Worm (Caenorhabditis elegans) whole organism, L3 larva: ENCODE data around the gene C03B1.6.

ENCODE experiments used
- R02D3.7 ChIP-seq: fragments of 150-350 bp; optimal IDR thresholded peaks from 2 replicates; lab custom pipeline; 2014; ENCODE audit warnings: missing biosample characterization, missing genetic modification characterization
- ZK546.5 ChIP-seq: sonication (generic microtip); optimal IDR thresholded peaks from 2 replicates; lab custom pipeline; 2017; ENCODE audit warnings: missing biosample characterization, missing genetic modification characterization
- aly-2 ChIP-seq: fragments of 150-350 bp; optimal IDR thresholded peaks from 2 replicates; lab custom pipeline; 2014; ENCODE audit warnings: missing biosample characterization, missing genetic modification characterization
- ama-1 ChIP-seq: fragments of 150-350 bp; optimal IDR thresholded peaks from 2 replicates; lab custom pipeline; 2018
- ceh-28 ChIP-seq: fragments of 150-350 bp; optimal IDR thresholded peaks from 2 replicates; lab custom pipeline; 2014; ENCODE audit warnings: missing biosample characterization, missing genetic modification reagents, missing genetic modification characterization
- ceh-82 ChIP-seq: fragments of 150-350 bp; optimal IDR thresholded peaks from 2 replicates; lab custom pipeline; 2014; ENCODE audit warnings: missing biosample characterization, missing genetic modification characterization
- ceh-9 ChIP-seq: sonication (generic microtip); optimal IDR thresholded peaks from 2 replicates; lab custom pipeline; 2018; ENCODE audit warnings: missing biosample characterization, missing genetic modification characterization
- daf-12 ChIP-seq: fragments of 150-350 bp; optimal IDR thresholded peaks from 2 replicates; lab custom pipeline; 2014; ENCODE audit warnings: missing biosample characterization, missing genetic modification reagents, missing genetic modification characterization
- egl-27 ChIP-seq: sonication (generic microtip); optimal IDR thresholded peaks from 4 replicates; lab custom pipeline; 2017; ENCODE audit warnings: missing biosample characterization, missing genetic modification reagents, missing genetic modification characterization
- egl-5 ChIP-seq: fragments of 150-350 bp; optimal IDR thresholded peaks from 2 replicates; lab custom pipeline; 2017; ENCODE audit warnings: missing biosample characterization, missing genetic modification reagents, missing genetic modification characterization, inconsistent platforms
- elt-1 ChIP-seq: fragments of 150-350 bp; optimal IDR thresholded peaks from 2 replicates; lab custom pipeline; 2014; ENCODE audit warnings: missing biosample characterization, missing genetic modification characterization
- elt-2 ChIP-seq: sonication (generic microtip); optimal IDR thresholded peaks from 2 replicates; lab custom pipeline; 2016; ENCODE audit warnings: missing genetic modification reagents, mild to moderate bottlenecking, missing genetic modification characterization, missing compliant biosample characterization
- elt-3 ChIP-seq, 3 experiments: fragments of 150-350 bp in 1 of 3; sonication (generic microtip) in 2 of 3; optimal IDR thresholded peaks; 2 replicates in 2 of 3; 4 replicates in 1 of 3; lab custom pipeline; 2014 to 2017; ENCODE audit warnings: missing biosample characterization in 3 of 3, missing genetic modification characterization in 3 of 3
- eor-1 ChIP-seq, 2 experiments: fragments of 150-350 bp; optimal IDR thresholded peaks; 2 replicates each; lab custom pipeline; 2014 to 2018; ENCODE audit warnings: missing biosample characterization in 2 of 2, missing genetic modification characterization in 2 of 2
- fkh-10 ChIP-seq: sonication (generic microtip); optimal IDR thresholded peaks from 2 replicates; lab custom pipeline; 2017; ENCODE audit warnings: missing biosample characterization, missing genetic modification reagents, missing genetic modification characterization
- fkh-2 ChIP-seq: fragments of 150-350 bp; optimal IDR thresholded peaks from 2 replicates; lab custom pipeline; 2014; ENCODE audit warnings: missing biosample characterization, missing genetic modification reagents, missing genetic modification characterization
- fos-1 ChIP-seq: fragments of 150-350 bp; optimal IDR thresholded peaks from 2 replicates; lab custom pipeline; 2014; ENCODE audit warnings: missing biosample characterization, missing genetic modification characterization
- jun-1 ChIP-seq: fragments of 150-350 bp; optimal IDR thresholded peaks from 2 replicates; lab custom pipeline; 2014; ENCODE audit warnings: missing biosample characterization, missing genetic modification reagents, missing genetic modification characterization
- lin-15B ChIP-seq: fragments of 150-350 bp; optimal IDR thresholded peaks from 2 replicates; lab custom pipeline; 2014; ENCODE audit warnings: missing biosample characterization, missing genetic modification characterization
- lin-39 ChIP-seq: fragments of 150-350 bp; optimal IDR thresholded peaks from 2 replicates; lab custom pipeline; 2018; ENCODE audit warnings: missing biosample characterization, missing genetic modification reagents, missing genetic modification characterization
- lsy-12 ChIP-seq: sonication (generic microtip); optimal IDR thresholded peaks from 2 replicates; lab custom pipeline; 2016; ENCODE audit warnings: mild to moderate bottlenecking, missing genetic modification characterization, missing compliant biosample characterization
- mdl-1 ChIP-seq: fragments of 150-350 bp; optimal IDR thresholded peaks from 2 replicates; lab custom pipeline; 2014; ENCODE audit warnings: missing biosample characterization, missing genetic modification characterization
- mml-1 ChIP-seq: fragments of 150-350 bp; sonication (generic microtip); optimal IDR thresholded peaks from 3 replicates; lab custom pipeline; 2014; ENCODE audit warnings: missing biosample characterization, missing genetic modification characterization
- nfya-1 ChIP-seq: sonication (generic microtip); optimal IDR thresholded peaks from 2 replicates; lab custom pipeline; 2017; ENCODE audit warnings: missing genetic modification characterization, mild to moderate bottlenecking, missing compliant biosample characterization, antibody characterized with exemption, moderate library complexity; ENCODE audit not compliant: insufficient read depth
- nhr-11 ChIP-seq: fragments of 150-350 bp; optimal IDR thresholded peaks from 2 replicates; lab custom pipeline; 2014; ENCODE audit warnings: missing biosample characterization, missing genetic modification characterization
- nhr-12 ChIP-seq: fragments of 150-350 bp; optimal IDR thresholded peaks from 2 replicates; lab custom pipeline; 2014; ENCODE audit warnings: missing biosample characterization, missing genetic modification characterization
- nhr-23 ChIP-seq: fragments of 150-350 bp; optimal IDR thresholded peaks from 2 replicates; lab custom pipeline; 2014; ENCODE audit warnings: missing biosample characterization, missing genetic modification reagents, missing genetic modification characterization
- nhr-25 ChIP-seq: sonication (generic microtip); optimal IDR thresholded peaks from 2 replicates; lab custom pipeline; 2017; ENCODE audit warnings: missing biosample characterization, missing genetic modification characterization
- nhr-28 ChIP-seq: fragments of 150-350 bp; optimal IDR thresholded peaks from 2 replicates; lab custom pipeline; 2014; ENCODE audit warnings: missing biosample characterization, missing genetic modification characterization
- nhr-43 ChIP-seq: sonication (generic microtip); optimal IDR thresholded peaks from 2 replicates; lab custom pipeline; 2016; ENCODE audit warnings: mild to moderate bottlenecking, missing genetic modification characterization, missing compliant biosample characterization; ENCODE audit not compliant: poor library complexity, severe bottlenecking
- nhr-67 ChIP-seq: fragments of 150-350 bp; optimal IDR thresholded peaks from 2 replicates; lab custom pipeline; 2014; ENCODE audit warnings: missing biosample characterization, missing genetic modification characterization
- nhr-76 ChIP-seq: fragments of 150-350 bp; sonication (generic microtip); optimal IDR thresholded peaks from 5 replicates; lab custom pipeline; 2014; ENCODE audit warnings: missing biosample characterization, missing genetic modification characterization
- nhr-77 ChIP-seq: fragments of 150-350 bp; optimal IDR thresholded peaks from 2 replicates; lab custom pipeline; 2014; ENCODE audit warnings: missing biosample characterization, missing genetic modification characterization
- pha-4 ChIP-seq: fragments of 150-350 bp; optimal IDR thresholded peaks from 2 replicates; lab custom pipeline; 2014; ENCODE audit warnings: missing biosample characterization, missing genetic modification reagents, missing genetic modification characterization
- sea-2 ChIP-seq: fragments of 150-350 bp; sonication (generic microtip); optimal IDR thresholded peaks from 4 replicates; lab custom pipeline; 2014; ENCODE audit warnings: missing biosample characterization, missing genetic modification reagents, missing genetic modification characterization
- skn-1 ChIP-seq: fragments of 150-350 bp; optimal IDR thresholded peaks from 2 replicates; lab custom pipeline; 2014; ENCODE audit warnings: missing biosample characterization, missing genetic modification characterization
- unc-39 ChIP-seq: sonication (generic microtip); optimal IDR thresholded peaks from 4 replicates; lab custom pipeline; 2017; ENCODE audit warnings: missing biosample characterization, missing genetic modification characterization
- unc-62 ChIP-seq: fragments of 150-350 bp; sonication (generic microtip); optimal IDR thresholded peaks from 4 replicates; lab custom pipeline; 2014; ENCODE audit warnings: missing biosample characterization, missing genetic modification reagents, missing genetic modification characterization
- zag-1 ChIP-seq: fragments of 150-350 bp; optimal IDR thresholded peaks from 2 replicates; lab custom pipeline; 2014; ENCODE audit warnings: missing biosample characterization, missing genetic modification characterization
- ztf-11 ChIP-seq: fragments of 150-350 bp; optimal IDR thresholded peaks from 2 replicates; lab custom pipeline; 2014; ENCODE audit warnings: missing biosample characterization, missing genetic modification characterization
- ztf-4 ChIP-seq: fragments of 150-350 bp; optimal IDR thresholded peaks from 2 replicates; lab custom pipeline; 2014; ENCODE audit warnings: missing biosample characterization, missing genetic modification characterization

C03B1.6 gene

ce11 chrX:6350016-6350415, at the start of gene C03B1.6:
C03B1.6 (plus strand) TSS chrX:6350316.
- TF ChIP-seq lin-15B (tag; lab: Kevin White, UChicago) (no peak), jun-1 (tag; lab: Kevin White, UChicago) (no peak), ceh-82 (tag; lab: Kevin White, UChicago) (no peak), mdl-1 (tag; lab: Kevin White, UChicago) (no peak), egl-27 (tag; lab: Kevin White, UChicago) (no peak), unc-39 (tag; lab: Kevin White, UChicago) (no peak), egl-5 (tag; lab: Kevin White, UChicago) (no peak), elt-3 (tag; optimal IDR thresholded peaks at IDR 0.05; lab: Kevin White, UChicago) (no peak), ztf-11 (no peak), fkh-2 (no peak), sea-2 (GFP tag; lab: Kevin White, UChicago) (no peak), ceh-9 (tag; lab: Kevin White, UChicago) (no peak), nhr-12 (tag; lab: Kevin White, UChicago) (no peak), nhr-23 (tag; lab: Kevin White, UChicago) (no peak), nhr-43 (no peak), R02D3.7 (no peak)

ce11 chrX:6311391-6311790, 38.7 kb upstream of the C03B1.6 start, which contains the start of gene npr-38:
npr-38 (plus strand) TSS chrX:6311691.
- TF ChIP-seq unc-39 (tag; lab: Kevin White, UChicago): no peak

- TF ChIP-seq unc-62 (GFP tag; lab: Kevin White, UChicago) (no peak), elt-3 (tag; optimal IDR thresholded peaks at IDR 0.05; lab: Kevin White, UChicago) (peak in 1 of 3 experiments; percentile 24), R02D3.7 (no peak), nfya-1 (tag; lab: Kevin White, UChicago) (no peak), nhr-23 (tag; lab: Kevin White, UChicago) (peak; percentile 76), lin-39 (tag; lab: Kevin White, UChicago) (no peak), ztf-4 (tag; lab: Kevin White, UChicago) (no peak), ceh-28 (tag; lab: Kevin White, UChicago) (peak; percentile 12), nhr-25 (tag; lab: Kevin White, UChicago) (peak; percentile 83), daf-12 (no peak)
- TF ChIP-seq, all 47 proteins: peak for 4
These were observed 31.3 kb upstream of the C03B1.6 start for ce11 chrX:6318803-6319202.

- TF ChIP-seq nhr-77 (tag; lab: Kevin White, UChicago) (no peak), mml-1 (tag; lab: Kevin White, UChicago) (no peak), egl-27 (tag; lab: Kevin White, UChicago) (no peak), pha-4 (tag; lab: Kevin White, UChicago) (no peak), ztf-11 (no peak), ZK546.5 (tag; lab: Kevin White, UChicago) (no peak), nhr-67 (tag; lab: Kevin White, UChicago) (no peak), lin-39 (tag; lab: Kevin White, UChicago) (no peak), eor-1 (tag; optimal IDR thresholded peaks at IDR 0.05; lab: Kevin White, UChicago) (no peak)
These were observed 30.6 kb upstream of the C03B1.6 start, which contains the start of gene chtb-3 for ce11 chrX:6319546-6319945. chtb-3 (minus strand) TSS chrX:6319646.

ce11 chrX:6320887-6321286, 29.2 kb upstream of the C03B1.6 start:
- TF ChIP-seq nhr-25 (tag; lab: Kevin White, UChicago) (peak; percentile 85), eor-1 (tag; optimal IDR thresholded peaks at IDR 0.05; lab: Kevin White, UChicago) (no peak), aly-2 (tag; lab: Kevin White, UChicago) (no peak), fkh-2 (no peak), lsy-12 (tag; lab: Kevin White, UChicago) (no peak), nhr-43 (peak; percentile 67), fkh-10 (GFP tag; lab: Kevin White, UChicago) (no peak), lin-39 (tag; lab: Kevin White, UChicago) (peak; percentile 12), skn-1 (tag; lab: Kevin White, UChicago) (no peak), nhr-76 (tag; lab: Kevin White, UChicago) (no peak), ceh-82 (tag; lab: Kevin White, UChicago) (no peak), ztf-11 (no peak), ama-1 (lab: Kevin White, UChicago) (no peak), ceh-28 (tag; lab: Kevin White, UChicago) (peak; percentile 54), sea-2 (GFP tag; lab: Kevin White, UChicago) (no peak), fos-1 (tag; lab: Kevin White, UChicago) (no peak), nhr-11 (no peak), nhr-67 (tag; lab: Kevin White, UChicago) (no peak), elt-3 (tag; optimal IDR thresholded peaks at IDR 0.05; lab: Kevin White, UChicago) (peak in 1 of 3 experiments; percentile 48), ztf-4 (tag; lab: Kevin White, UChicago) (no peak), pha-4 (tag; lab: Kevin White, UChicago) (no peak), ceh-9 (tag; lab: Kevin White, UChicago) (no peak), lin-15B (tag; lab: Kevin White, UChicago) (no peak), nhr-23 (tag; lab: Kevin White, UChicago) (peak; percentile 50), R02D3.7 (no peak), egl-5 (tag; lab: Kevin White, UChicago) (no peak), nhr-28 (no peak), elt-2 (tag; lab: Kevin White, UChicago) (no peak), elt-1 (tag; lab: Kevin White, UChicago) (no peak), nfya-1 (tag; lab: Kevin White, UChicago) (peak; percentile 20), zag-1 (tag; lab: Kevin White, UChicago) (no peak), ZK546.5 (tag; lab: Kevin White, UChicago) (no peak), mml-1 (tag; lab: Kevin White, UChicago) (no peak)
